Fruit fly (Drosophila melanogaster) whole organism, adult: ENCODE results near the gene Tpi.

ENCODE experiments used
- CG5204 ChIP-seq: fragments of 200-800 bp; sonication (Bioruptor generic); optimal IDR thresholded peaks from 2 replicates; lab custom pipeline; 2016; ENCODE audit warnings: missing biosample characterization, missing genetic modification characterization
- Clk ChIP-seq: fragments of 200-800 bp; sonication (Bioruptor generic); optimal IDR thresholded peaks from 2 replicates; lab custom pipeline; 2017; ENCODE audit warnings: missing biosample characterization, missing genetic modification characterization
- pad ChIP-seq: fragments of 200-800 bp; sonication (Bioruptor generic); optimal IDR thresholded peaks from 3 replicates; lab custom pipeline; 2017; ENCODE audit warnings: missing biosample characterization, missing genetic modification characterization, mild to moderate bottlenecking, moderate library complexity, missing genetic modification reagents

dm6 chr3R:30164162-30164561 is 29.8 kb upstream of the Tpi start:
- TF ChIP-seq pad (GFP tag; lab: Kevin White, UChicago) (no peak), Clk (no peak), CG5204 (no peak)
